Fruit fly (Drosophila melanogaster): ENCODE results near the gene CG5897.

- TF ChIP-seq pan (optimal IDR thresholded peaks at IDR 0.05), result no peak
- no peak for TF ChIP-seq Dll (optimal IDR thresholded peaks at IDR 0.05)
- no peak for TF ChIP-seq EcR (GFP tag; optimal IDR thresholded peaks at IDR 0.05)
- no peak for TF ChIP-seq usp (GFP tag; optimal IDR thresholded peaks at IDR 0.05)
These were observed 17.6 kb downstream of the CG5897 start, which contains the start of gene CG5906 for dm6 chr3L:11871205-11871604.
